Worm (Caenorhabditis elegans) whole organism, young adult: ENCODE measurements around the gene ZK154.6.

ENCODE experiments used
- B0019.2 ChIP-seq: fragments of 200-800 bp; sonication (Bioruptor generic); conservative IDR thresholded peaks from 2 replicates; pipeline ENCODE4 v1.3.6; 2022; ENCODE audit warnings: missing genetic modification reagents, missing genetic modification characterization, missing compliant biosample characterization
- F37B4.10 ChIP-seq: fragments of 200-800 bp; sonication (Bioruptor generic); IDR thresholded peaks from 2 replicates; pipeline ENCODE4 v1.3.6; 2022; ENCODE audit warnings: missing genetic modification characterization, missing compliant biosample characterization
- F39B2.1 ChIP-seq: fragments of 200-800 bp; sonication (Bioruptor generic); IDR thresholded peaks from 2 replicates; pipeline ENCODE4 v1.3.6; 2022; ENCODE audit warnings: missing genetic modification reagents, missing genetic modification characterization, missing compliant biosample characterization
- F52B5.7 ChIP-seq: sonication (generic microtip); optimal IDR thresholded peaks from 2 replicates; lab custom pipeline; 2016; ENCODE audit warnings: mild to moderate bottlenecking, missing genetic modification characterization, missing compliant biosample characterization
- F55B11.4 ChIP-seq: sonication (generic microtip); optimal IDR thresholded peaks from 2 replicates; lab custom pipeline; 2016; ENCODE audit warnings: missing compliant biosample characterization, missing genetic modification characterization, borderline replicate concordance; ENCODE audit not compliant: insufficient read depth
- K12H6.12 ChIP-seq: fragments of 200-800 bp; sonication (Bioruptor generic); optimal IDR thresholded peaks from 2 replicates; lab custom pipeline; 2018; ENCODE audit warnings: mild to moderate bottlenecking, missing genetic modification characterization, missing compliant biosample characterization
- Y56A3A.18 ChIP-seq: fragments of 200-800 bp; sonication (Bioruptor generic); IDR thresholded peaks from 2 replicates; pipeline ENCODE4 v1.3.6; 2022; ENCODE audit warnings: missing genetic modification reagents, missing genetic modification characterization, missing compliant biosample characterization
- Y67H2A.10 ChIP-seq: fragments of 200-800 bp; sonication (Bioruptor generic); conservative IDR thresholded peaks from 2 replicates; pipeline ENCODE4 v1.3.6; 2022; ENCODE audit warnings: missing genetic modification reagents, missing genetic modification characterization, missing compliant biosample characterization
- Y79H2A.3 ChIP-seq: fragments of 200-800 bp; sonication (Bioruptor generic); conservative IDR thresholded peaks from 2 replicates; pipeline ENCODE4 v1.3.6; 2022; ENCODE audit warnings: missing genetic modification reagents, missing genetic modification characterization, missing compliant biosample characterization
- attf-5 ChIP-seq: fragments of 200-800 bp; sonication (Bioruptor generic); optimal IDR thresholded peaks from 2 replicates; lab custom pipeline; 2018; ENCODE audit warnings: mild to moderate bottlenecking, missing genetic modification characterization, missing compliant biosample characterization
- bed-2 ChIP-seq: fragments of 200-800 bp; sonication (Bioruptor generic); IDR thresholded peaks from 2 replicates; pipeline ENCODE4 v1.3.6; 2022; ENCODE audit warnings: missing genetic modification reagents, missing genetic modification characterization, missing compliant biosample characterization
- cebp-1 ChIP-seq, 2 experiments: fragments of 200-800 bp in 1 of 2; sonication (Bioruptor generic) in 1 of 2; sonication (generic microtip) in 1 of 2; IDR thresholded peaks in 1 of 2; optimal IDR thresholded peaks in 1 of 2; 2 replicates each; pipeline versions ENCODE4 v1.3.6 to Lab custom; 2017 to 2022; ENCODE audit warnings: missing compliant biosample characterization in 2 of 2, missing genetic modification characterization in 2 of 2, mild to moderate bottlenecking in 1 of 2, missing genetic modification reagents in 1 of 2, moderate library complexity in 1 of 2
- ceh-27 ChIP-seq: fragments of 200-800 bp; sonication (Bioruptor generic); optimal IDR thresholded peaks from 2 replicates; lab custom pipeline; 2018; ENCODE audit warnings: mild to moderate bottlenecking, missing genetic modification characterization, moderate library complexity, missing compliant biosample characterization
- ceh-40 ChIP-seq: fragments of 200-800 bp; sonication (Bioruptor generic); IDR thresholded peaks from 2 replicates; pipeline ENCODE4 v1.3.6; 2022; ENCODE audit warnings: missing genetic modification characterization, missing compliant biosample characterization
- chd-7 ChIP-seq: sonication (generic microtip); optimal IDR thresholded peaks from 2 replicates; lab custom pipeline; 2016; ENCODE audit warnings: mild to moderate bottlenecking, missing genetic modification characterization, moderate library complexity, missing compliant biosample characterization
- dox-1 ChIP-seq: fragments of 200-800 bp; sonication (Bioruptor generic); IDR thresholded peaks from 2 replicates; pipeline ENCODE4 v1.3.6; 2022; ENCODE audit warnings: missing genetic modification reagents, missing genetic modification characterization, missing compliant biosample characterization
- dpff-1 ChIP-seq: sonication (generic microtip); optimal IDR thresholded peaks from 2 replicates; lab custom pipeline; 2017; ENCODE audit warnings: mild to moderate bottlenecking, missing genetic modification characterization, missing compliant biosample characterization
- ets-4 ChIP-seq: fragments of 200-800 bp; sonication (Bioruptor generic); optimal IDR thresholded peaks from 2 replicates; lab custom pipeline; 2018; ENCODE audit warnings: mild to moderate bottlenecking, missing genetic modification characterization, missing compliant biosample characterization
- gei-17 ChIP-seq: fragments of 200-800 bp; sonication (Bioruptor generic); optimal IDR thresholded peaks from 2 replicates; lab custom pipeline; 2018; ENCODE audit warnings: mild to moderate bottlenecking, missing genetic modification characterization, missing compliant biosample characterization
- him-1 ChIP-seq: sonication (generic microtip); optimal IDR thresholded peaks from 2 replicates; lab custom pipeline; 2016; ENCODE audit warnings: missing genotype, missing genetic modification reagents, missing genetic modification characterization, missing compliant biosample characterization
- hlh-12 ChIP-seq: sonication (generic microtip); optimal IDR thresholded peaks from 2 replicates; lab custom pipeline; 2016; ENCODE audit warnings: missing genetic modification characterization, missing compliant biosample characterization
- hlh-26 ChIP-seq: fragments of 200-800 bp; sonication (Bioruptor generic); conservative IDR thresholded peaks from 2 replicates; pipeline ENCODE4 v1.3.6; 2022; ENCODE audit warnings: missing genetic modification reagents, missing genetic modification characterization, missing compliant biosample characterization
- hmg-1.2 ChIP-seq: fragments of 200-800 bp; sonication (Bioruptor generic); IDR thresholded peaks from 2 replicates; pipeline ENCODE4 v1.3.6; 2022; ENCODE audit warnings: missing genetic modification reagents, missing genetic modification characterization, missing compliant biosample characterization
- hrde-1 ChIP-seq: sonication (generic microtip); optimal IDR thresholded peaks from 2 replicates; lab custom pipeline; 2016; ENCODE audit warnings: missing genetic modification characterization, mild to moderate bottlenecking, missing compliant biosample characterization, moderate library complexity, missing genotype, missing genetic modification reagents, borderline replicate concordance
- hsf-1 ChIP-seq: fragments of 200-800 bp; sonication (Bioruptor generic); IDR thresholded peaks from 2 replicates; pipeline ENCODE4 v1.3.6; 2022; ENCODE audit warnings: missing genetic modification reagents, missing genetic modification characterization, missing compliant biosample characterization
- lag-1 ChIP-seq: fragments of 200-800 bp; sonication (Bioruptor generic); IDR thresholded peaks from 2 replicates; pipeline ENCODE4 v1.3.6; 2022; ENCODE audit warnings: missing genetic modification reagents, missing genetic modification characterization, missing compliant biosample characterization
- let-526 ChIP-seq: fragments of 200-800 bp; sonication (Bioruptor generic); IDR thresholded peaks from 2 replicates; pipeline ENCODE4 v1.3.6; 2022; ENCODE audit warnings: missing genetic modification reagents, missing genetic modification characterization, missing compliant biosample characterization
- lin-26 ChIP-seq: fragments of 200-800 bp; sonication (Bioruptor generic); IDR thresholded peaks from 2 replicates; pipeline ENCODE4 v1.3.6; 2022; ENCODE audit warnings: missing genetic modification reagents, missing genetic modification characterization, missing compliant biosample characterization
- madf-6 ChIP-seq: fragments of 200-800 bp; sonication (Bioruptor generic); IDR thresholded peaks from 2 replicates; pipeline ENCODE4 v1.3.6; 2022; ENCODE audit warnings: missing genetic modification reagents, missing genetic modification characterization, missing compliant biosample characterization
- madf-8 ChIP-seq: fragments of 200-800 bp; sonication (Bioruptor generic); conservative IDR thresholded peaks from 2 replicates; pipeline ENCODE4 v1.3.6; 2022; ENCODE audit warnings: missing genetic modification reagents, missing genetic modification characterization, missing compliant biosample characterization
- mcd-1 ChIP-seq: fragments of 200-800 bp; sonication (Bioruptor generic); IDR thresholded peaks from 2 replicates; pipeline ENCODE4 v1.3.6; 2022; ENCODE audit warnings: missing genetic modification reagents, missing genetic modification characterization, missing compliant biosample characterization
- mes-4 ChIP-seq: sonication (generic microtip); optimal IDR thresholded peaks from 2 replicates; lab custom pipeline; 2016; ENCODE audit warnings: missing genotype, missing genetic modification characterization, missing compliant biosample characterization
- nfya-1 ChIP-seq: sonication (generic microtip); optimal IDR thresholded peaks from 2 replicates; lab custom pipeline; 2017; ENCODE audit warnings: antibody characterized with exemption, missing compliant biosample characterization, missing genetic modification characterization, borderline replicate concordance; ENCODE audit not compliant: insufficient read depth
- nhr-80 ChIP-seq: sonication (generic microtip); optimal IDR thresholded peaks from 2 replicates; lab custom pipeline; 2016; ENCODE audit warnings: missing genetic modification characterization, missing compliant biosample characterization
- nhr-90 ChIP-seq: sonication (generic microtip); optimal IDR thresholded peaks from 2 replicates; lab custom pipeline; 2016; ENCODE audit warnings: missing genotype, mild to moderate bottlenecking, missing genetic modification characterization, missing compliant biosample characterization
- pha-4 ChIP-seq: fragments of 150-350 bp; sonication (generic microtip); optimal IDR thresholded peaks from 2 replicates; lab custom pipeline; 2014; ENCODE audit warnings: missing biosample characterization, missing genetic modification reagents, missing genetic modification characterization
- repo-1 ChIP-seq: sonication (generic microtip); optimal IDR thresholded peaks from 2 replicates; lab custom pipeline; 2017; ENCODE audit warnings: mild to moderate bottlenecking, missing genetic modification characterization, missing compliant biosample characterization
- sdz-38 ChIP-seq: sonication (generic microtip); optimal IDR thresholded peaks from 2 replicates; lab custom pipeline; 2016; ENCODE audit warnings: missing genotype, missing genetic modification characterization, missing compliant biosample characterization
- snpc-1.1 ChIP-seq: sonication (generic microtip); optimal IDR thresholded peaks from 2 replicates; lab custom pipeline; 2017; ENCODE audit warnings: missing genetic modification characterization, mild to moderate bottlenecking, missing compliant biosample characterization, antibody characterized with exemption, moderate library complexity, missing genotype, missing genetic modification reagents; ENCODE audit not compliant: insufficient read depth
- somi-1 ChIP-seq: fragments of 200-800 bp; sonication (Bioruptor generic); optimal IDR thresholded peaks from 2 replicates; lab custom pipeline; 2018; ENCODE audit warnings: mild to moderate bottlenecking, missing genetic modification characterization, missing compliant biosample characterization
- tbp1 ChIP-seq: fragments of 200-800 bp; sonication (Bioruptor generic); optimal IDR thresholded peaks from 2 replicates; lab custom pipeline; 2018; ENCODE audit warnings: mild to moderate bottlenecking, missing genetic modification characterization, missing compliant biosample characterization
- xnd-1 ChIP-seq: sonication (generic microtip); optimal IDR thresholded peaks from 2 replicates; lab custom pipeline; 2016; ENCODE audit warnings: missing genotype, missing genetic modification reagents, missing genetic modification characterization, missing compliant biosample characterization
- zfh-2 ChIP-seq: fragments of 200-800 bp; sonication (Bioruptor generic); conservative IDR thresholded peaks from 2 replicates; pipeline ENCODE4 v1.3.6; 2022; ENCODE audit warnings: missing genetic modification reagents, missing genetic modification characterization, missing compliant biosample characterization
- zim-3 ChIP-seq: sonication (generic microtip); optimal IDR thresholded peaks from 2 replicates; lab custom pipeline; 2017; ENCODE audit warnings: mild to moderate bottlenecking, missing genetic modification characterization, moderate library complexity, missing compliant biosample characterization
- ztf-18 ChIP-seq: sonication (generic microtip); optimal IDR thresholded peaks from 2 replicates; lab custom pipeline; 2016; ENCODE audit warnings: missing genotype, mild to moderate bottlenecking, missing genetic modification characterization, missing compliant biosample characterization
- ztf-26 ChIP-seq: sonication (generic microtip); optimal IDR thresholded peaks from 2 replicates; lab custom pipeline; 2017; ENCODE audit warnings: missing genetic modification characterization, missing compliant biosample characterization

The ZK154.6 gene

ce11 chrX:7809352-7810196 lies 16.2 kb upstream of the ZK154.6 start:
- TF ChIP-seq ets-4 (GFP tag; lab: Kevin White, UChicago) (no peak), hlh-26 (GFP tag; lab: Robert Waterston, UW) (no peak), ztf-18 (tag; lab: Kevin White, UChicago) (no peak), mcd-1 (no peak), lag-1 (GFP tag; lab: Robert Waterston, UW) (no peak), B0019.2 (GFP tag; lab: Robert Waterston, UW) (no peak), ceh-40 (no peak), xnd-1 (tag; lab: Kevin White, UChicago) (no peak), nhr-90 (no peak), sdz-38 (tag; lab: Kevin White, UChicago) (no peak), repo-1 (tag; lab: Kevin White, UChicago) (no peak), F55B11.4 (tag; lab: Kevin White, UChicago) (no peak), him-1 (no peak), attf-5 (GFP tag; lab: Kevin White, UChicago) (peak; percentile 48), let-526 (GFP tag; lab: Robert Waterston, UW) (0 out of 2 replicates have a peak, but pooled peaks have one; percentile 32), nhr-80 (tag; lab: Kevin White, UChicago) (peak; percentile 33), hlh-12 (tag; lab: Kevin White, UChicago) (no peak), ceh-27 (GFP tag; lab: Kevin White, UChicago) (no peak), snpc-1.1 (tag; lab: Kevin White, UChicago) (no peak), madf-6 (GFP tag; lab: Robert Waterston, UW) (no peak), somi-1 (GFP tag; lab: Kevin White, UChicago) (peak; percentile 4), zfh-2 (GFP tag; lab: Robert Waterston, UW) (no peak), nfya-1 (tag; lab: Kevin White, UChicago) (no peak), Y79H2A.3 (GFP tag; lab: Robert Waterston, UW) (no peak), cebp-1 (GFP tag; IDR thresholded peaks at IDR 0.05; lab: Robert Waterston, UW) (no peak; the same call in 1 of the 2 replicates), cebp-1 (tag; optimal IDR thresholded peaks at IDR 0.05; lab: Kevin White, UChicago) (peak; percentile 87), tbp1 (GFP tag; lab: Kevin White, UChicago) (no peak), F37B4.10 (GFP tag; lab: Robert Waterston, UW) (no peak), hsf-1 (GFP tag; lab: Robert Waterston, UW) (no peak), dox-1 (GFP tag; lab: Robert Waterston, UW) (no peak), F52B5.7 (no peak), gei-17 (GFP tag; lab: Kevin White, UChicago) (no peak), Y56A3A.18 (GFP tag; lab: Robert Waterston, UW) (no peak), lin-26 (no peak), chd-7 (tag; lab: Kevin White, UChicago) (no peak), Y67H2A.10 (GFP tag; lab: Robert Waterston, UW) (no peak), dpff-1 (tag; lab: Kevin White, UChicago) (no peak), K12H6.12 (tag; lab: Kevin White, UChicago) (peak; percentile 10), bed-2 (GFP tag; lab: Robert Waterston, UW) (no peak), hrde-1 (tag; lab: Kevin White, UChicago) (no peak), madf-8 (GFP tag; lab: Robert Waterston, UW) (no peak), F39B2.1 (GFP tag; lab: Robert Waterston, UW) (no peak), pha-4 (tag; lab: Kevin White, UChicago) (no peak), zim-3 (tag; lab: Kevin White, UChicago) (no peak), ztf-26 (peak; percentile 3), mes-4 (no peak), hmg-1.2 (GFP tag; lab: Robert Waterston, UW) (peak; percentile 15; the same call in 1 of the 2 replicates)
